Fruit fly (Drosophila melanogaster): ENCODE results near the gene CG43843.

Gene CG43843

DNA sequence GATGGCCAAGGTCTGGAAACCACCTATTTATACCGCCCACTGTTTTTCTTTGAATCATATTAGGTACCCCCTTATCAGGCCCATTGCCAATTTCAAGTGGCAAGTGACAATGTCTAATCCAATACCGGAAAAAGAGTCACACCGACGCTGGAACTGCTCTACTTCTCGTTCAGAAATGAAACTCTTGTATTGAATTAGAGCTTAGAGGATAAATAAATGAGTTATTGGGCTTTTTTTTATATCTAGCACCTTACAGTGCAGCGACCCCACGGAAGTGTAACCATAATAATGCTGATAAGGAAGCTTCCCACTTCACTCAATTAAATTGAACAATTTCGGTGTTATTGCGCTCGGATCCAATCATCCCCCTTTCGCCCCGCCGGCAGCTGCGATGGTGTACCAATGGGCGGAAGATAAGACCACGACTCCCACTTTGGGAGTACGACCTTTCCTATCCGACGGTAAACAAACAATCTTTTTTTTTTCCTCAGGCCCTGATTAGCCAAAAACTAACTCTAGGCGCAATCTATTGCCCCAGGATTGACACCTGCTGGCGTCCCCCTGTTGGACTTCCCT, 34.0 kb upstream of the CG43843 start, which contains the start of gene CG15043:
CG15043 (minus strand) TSS at position 4 of the 576 bp plus-strand sequence.
- TF ChIP-seq pad (GFP tag; optimal IDR thresholded peaks at IDR 0.05) (peak; percentile 28), kay (GFP tag; ENCODE audit: borderline replicate concordance) (no peak), CG7101 (tag; optimal IDR thresholded peaks at IDR 0.05) (peak; percentile 58), Crg-1 (GFP tag; optimal IDR thresholded peaks at IDR 0.05) (no peak), Clk (GFP tag; optimal IDR thresholded peaks at IDR 0.05) (no peak), CG14711 (tag; optimal IDR thresholded peaks at IDR 0.05) (peak; percentile 48)

dm6 chrX:18491941-18492340, 31.7 kb upstream of the CG43843 start, which contains the start of gene CG15044:
Gene CG15044 (minus strand): TSS chrX:18492006.
- TF ChIP-seq CG1620 (GFP tag; optimal IDR thresholded peaks at IDR 0.05): no peak
- TF ChIP-seq kay (GFP tag; ENCODE audit: borderline replicate concordance): no peak
- no peak for TF ChIP-seq CG12768 (GFP tag; optimal IDR thresholded peaks at IDR 0.05)
- TF ChIP-seq CG33017 (tag; optimal IDR thresholded peaks at IDR 0.05): no peak
- TF ChIP-seq Hr96 (GFP tag; optimal IDR thresholded peaks at IDR 0.05): no peak
- no peak for TF ChIP-seq Mnt (GFP tag; optimal IDR thresholded peaks at IDR 0.05)
- TF ChIP-seq CG5204 (GFP tag; optimal IDR thresholded peaks at IDR 0.05): no peak
- TF ChIP-seq toe (GFP tag; optimal IDR thresholded peaks at IDR 0.05): no peak
- no peak for TF ChIP-seq CG11617 (GFP tag; optimal IDR thresholded peaks at IDR 0.05)
- TF ChIP-seq bab1 (GFP tag; optimal IDR thresholded peaks at IDR 0.05): no peak
- TF ChIP-seq pad (GFP tag; optimal IDR thresholded peaks at IDR 0.05): no peak
- no peak for TF ChIP-seq ovo (GFP tag; optimal IDR thresholded peaks at IDR 0.05)
- TF ChIP-seq cic (GFP tag; optimal IDR thresholded peaks at IDR 0.05): no peak
- TF ChIP-seq Crg-1 (GFP tag; optimal IDR thresholded peaks at IDR 0.05): no peak

DNA sequence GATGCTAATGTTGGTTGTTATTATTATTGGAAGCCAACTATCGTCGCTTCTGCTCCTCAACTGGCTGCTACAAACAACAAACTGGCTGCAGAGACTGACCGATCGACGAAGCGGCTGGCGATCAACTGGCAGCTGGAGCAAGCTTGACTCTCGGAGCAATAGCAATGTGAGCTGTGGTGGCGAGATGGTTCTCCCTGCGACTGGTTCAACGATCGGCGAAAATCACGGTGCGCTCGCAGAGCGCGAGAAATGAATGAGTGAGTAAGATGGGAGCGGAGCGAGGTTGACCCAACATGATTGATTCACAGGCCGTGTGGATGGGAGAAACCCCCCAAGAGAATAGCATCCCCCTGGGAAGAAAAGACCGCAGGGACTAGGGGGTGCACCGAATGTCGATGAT, 29.3 kb upstream of the CG43843 start, which contains the start of gene CG15046:
CG15046 (minus strand) TSS at position 112 of the 400 bp plus-strand sequence.
- TF ChIP-seq pad (GFP tag; optimal IDR thresholded peaks at IDR 0.05) (no peak), kay (GFP tag; ENCODE audit: borderline replicate concordance) (no peak), cic (GFP tag; optimal IDR thresholded peaks at IDR 0.05) (no peak), ovo (GFP tag; optimal IDR thresholded peaks at IDR 0.05) (no peak), CG1620 (GFP tag; optimal IDR thresholded peaks at IDR 0.05) (no peak)

DNA sequence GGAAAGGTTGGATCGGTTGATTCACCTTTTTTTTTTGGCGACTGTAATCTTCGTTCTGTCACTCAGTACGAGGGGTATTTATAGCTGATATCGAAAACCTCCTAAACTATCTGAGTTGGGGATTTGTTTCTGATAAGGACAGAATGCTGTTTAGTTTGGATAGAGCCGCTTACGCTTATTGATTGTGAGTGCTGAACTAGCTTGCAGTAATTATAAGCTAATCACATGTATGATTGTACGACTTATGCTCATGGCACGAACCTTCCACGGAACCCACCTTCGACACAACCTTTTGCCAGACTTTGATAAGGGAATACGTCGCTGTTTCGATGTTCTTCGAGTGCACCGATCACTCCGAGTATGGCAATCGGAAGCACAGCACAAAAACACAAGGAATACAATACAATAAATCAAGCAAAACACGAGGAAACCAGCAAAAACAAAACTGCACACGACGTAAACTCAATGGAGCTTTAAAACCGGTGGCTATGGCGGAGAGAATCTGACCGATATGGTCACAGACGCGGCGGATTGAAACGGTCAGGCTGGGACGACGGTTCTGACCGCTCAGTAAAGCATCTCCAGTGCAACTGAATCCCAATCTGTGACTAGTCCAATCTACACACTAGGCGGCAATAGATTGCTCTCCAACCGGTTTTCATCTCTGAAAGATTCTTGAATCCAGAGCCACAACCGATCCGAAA, 26.3 kb upstream of the CG43843 start, which contains the start of gene psh:
psh (minus strand) TSS at position 566 of the 704 bp plus-strand sequence.
- no peak for TF ChIP-seq CG1620 (GFP tag; optimal IDR thresholded peaks at IDR 0.05)
- TF ChIP-seq tj (GFP tag; optimal IDR thresholded peaks at IDR 0.05): no peak
- peak; percentile 20 for TF ChIP-seq Mnt (GFP tag; optimal IDR thresholded peaks at IDR 0.05)
- peak; percentile 42 for TF ChIP-seq cic (GFP tag; optimal IDR thresholded peaks at IDR 0.05)

DNA sequence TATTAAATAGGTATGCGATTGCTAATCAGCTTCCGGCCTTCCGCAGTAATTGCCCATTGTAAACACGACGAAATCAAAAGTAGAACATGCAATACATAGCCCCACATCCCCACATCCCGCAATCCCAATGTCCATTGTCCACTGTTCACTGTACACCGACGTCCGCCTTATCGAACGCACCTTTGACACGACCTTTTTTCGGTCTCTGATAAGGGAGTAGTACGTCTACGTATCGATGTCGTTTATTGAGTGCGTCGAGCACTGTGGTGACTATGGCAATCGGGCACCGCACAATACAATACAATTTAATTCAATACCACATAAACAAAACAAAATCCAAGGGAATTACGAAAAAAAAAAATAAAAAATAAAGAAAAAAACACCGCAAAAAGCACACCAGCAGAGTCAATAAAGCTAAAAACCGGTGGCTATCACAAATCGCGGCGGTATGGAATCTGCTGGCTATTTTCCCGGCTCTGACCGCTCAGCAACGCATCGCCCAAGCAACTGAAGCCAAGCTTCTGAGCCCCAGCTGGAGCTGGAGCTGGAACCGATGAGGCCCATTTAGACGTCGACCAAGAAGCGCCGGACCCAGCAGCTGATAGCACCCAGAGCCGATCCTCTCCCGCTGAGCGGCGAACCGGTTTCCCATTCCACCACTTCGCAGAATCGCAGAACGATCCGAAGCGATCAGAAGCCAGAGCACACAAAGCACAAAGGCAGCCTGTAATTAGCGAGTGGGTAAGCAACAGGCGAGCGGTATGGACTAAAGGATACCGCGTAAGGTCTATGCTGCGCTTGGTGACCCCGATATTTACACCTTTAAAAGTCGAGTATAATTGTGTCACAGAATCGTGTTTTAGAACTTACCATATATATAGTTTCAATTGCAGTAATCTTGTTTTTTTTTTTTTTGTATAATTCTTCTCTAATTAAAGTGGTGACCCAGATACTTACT, 23.3 kb upstream of the CG43843 start, which contains the start of gene Hayan:
Hayan (minus strand) TSS at position 512 of the 958 bp plus-strand sequence.
- TF ChIP-seq CG11617 (GFP tag; optimal IDR thresholded peaks at IDR 0.05): no peak
- TF ChIP-seq kay (GFP tag; ENCODE audit: borderline replicate concordance): no peak
- TF ChIP-seq Hr96 (GFP tag; optimal IDR thresholded peaks at IDR 0.05): no peak

- TF ChIP-seq CG1620 (GFP tag; optimal IDR thresholded peaks at IDR 0.05) (no peak), Crg-1 (GFP tag; optimal IDR thresholded peaks at IDR 0.05) (no peak), cic (GFP tag; optimal IDR thresholded peaks at IDR 0.05) (no peak), CG14711 (tag; optimal IDR thresholded peaks at IDR 0.05) (no peak), kay (GFP tag; ENCODE audit: borderline replicate concordance) (no peak), toe (GFP tag; optimal IDR thresholded peaks at IDR 0.05) (no peak), cnc (optimal IDR thresholded peaks at IDR 0.05) (no peak), CG5204 (GFP tag; optimal IDR thresholded peaks at IDR 0.05) (no peak), CG12768 (GFP tag; optimal IDR thresholded peaks at IDR 0.05) (no peak), Hr96 (GFP tag; optimal IDR thresholded peaks at IDR 0.05) (no peak), CG11617 (GFP tag; optimal IDR thresholded peaks at IDR 0.05) (no peak), ovo (GFP tag; optimal IDR thresholded peaks at IDR 0.05) (no peak), CG7045 (GFP tag; optimal IDR thresholded peaks at IDR 0.05) (no peak), tj (GFP tag; optimal IDR thresholded peaks at IDR 0.05) (no peak), bab1 (GFP tag; optimal IDR thresholded peaks at IDR 0.05) (no peak), CG7101 (tag; optimal IDR thresholded peaks at IDR 0.05) (no peak), Clk (GFP tag; optimal IDR thresholded peaks at IDR 0.05) (no peak), Mnt (GFP tag; optimal IDR thresholded peaks at IDR 0.05) (no peak)
These were observed 22.3 kb upstream of the CG43843 start for dm6 chrX:18482537-18482936.
